Worm (Caenorhabditis elegans): ENCODE results near the gene R10E4.6.

DNA sequence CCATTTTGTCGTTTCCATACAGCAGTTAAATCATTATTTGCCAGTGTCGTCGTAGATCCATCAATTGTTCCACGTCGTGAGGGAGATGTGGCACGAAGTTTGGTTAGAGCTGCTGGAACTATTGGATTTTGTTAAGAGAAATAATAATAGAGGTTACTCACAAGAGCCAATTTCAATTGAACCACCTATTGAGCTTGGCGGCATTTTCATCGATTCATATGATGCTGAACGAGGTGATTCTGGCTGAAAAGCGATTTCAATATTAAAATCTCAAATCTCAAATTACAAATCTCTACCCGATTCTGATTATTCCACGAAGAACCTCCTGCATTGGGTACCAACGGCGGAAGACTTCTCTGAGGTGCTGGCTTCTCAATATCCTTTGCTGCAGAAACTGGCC lies 35.3 kb upstream of the R10E4.6 start:
- TF ChIP-seq sea-2 (GFP tag; IDR thresholded peaks at IDR 0.05): no peak
- no peak for TF ChIP-seq pha-4 (tag; optimal IDR thresholded peaks at IDR 0.05)
- TF ChIP-seq snpc-4 (GFP tag; optimal IDR thresholded peaks at IDR 0.05): no peak
- no peak for TF ChIP-seq snpc-4 (tag; optimal IDR thresholded peaks at IDR 0.05)
- TF ChIP-seq hrde-1 (tag; optimal IDR thresholded peaks at IDR 0.05; ENCODE audit: borderline replicate concordance): no peak

Data from whole organism, young adult.